Worm (Caenorhabditis elegans) whole organism, L1 larva: Measurements from ENCODE around the gene T25B9.2.

Source experiments
- ama-1 ChIP-seq: fragments of 150-350 bp; optimal IDR thresholded peaks from 2 replicates; lab custom pipeline; 2014
- ceh-63 ChIP-seq: fragments of 200-800 bp; sonication (Bioruptor generic); optimal IDR thresholded peaks from 2 replicates; lab custom pipeline; 2018; ENCODE audit warnings: mild to moderate bottlenecking, missing genetic modification characterization, missing compliant biosample characterization
- elt-3 ChIP-seq, 6 experiments: fragments of 150-350 bp in 1 of 6; sonication (generic microtip); optimal IDR thresholded peaks; 2 replicates each; lab custom pipeline; 2017 to 2018; ENCODE audit warnings: missing biosample characterization in 6 of 6, missing genetic modification characterization in 6 of 6, inconsistent platforms in 1 of 6
- jun-1 ChIP-seq: fragments of 150-350 bp; optimal IDR thresholded peaks from 2 replicates; lab custom pipeline; 2014; ENCODE audit warnings: missing biosample characterization, missing genetic modification reagents, missing genetic modification characterization
- lsy-2 ChIP-seq, 2 experiments: fragments of 150-350 bp; optimal IDR thresholded peaks; 2 replicates each; lab custom pipeline; 2014; ENCODE audit warnings: missing biosample characterization in 2 of 2, missing genetic modification characterization in 2 of 2
- mep-1 ChIP-seq: fragments of 150-350 bp; optimal IDR thresholded peaks from 2 replicates; lab custom pipeline; 2014; ENCODE audit warnings: missing biosample characterization, missing genetic modification characterization
- nhr-12 ChIP-seq: sonication (generic microtip); optimal IDR thresholded peaks from 2 replicates; lab custom pipeline; 2017; ENCODE audit warnings: missing biosample characterization, missing genetic modification characterization
- nhr-237 ChIP-seq: fragments of 150-350 bp; optimal IDR thresholded peaks from 2 replicates; lab custom pipeline; 2014; ENCODE audit warnings: missing biosample characterization, missing genetic modification characterization
- unc-130 ChIP-seq: fragments of 150-350 bp; optimal IDR thresholded peaks from 2 replicates; lab custom pipeline; 2017; ENCODE audit warnings: missing biosample characterization, missing genetic modification characterization, inconsistent platforms
- unc-98 ChIP-seq: fragments of 200-800 bp; sonication (Bioruptor generic); IDR thresholded peaks from 2 replicates; pipeline ENCODE4 v1.3.6; 2022; ENCODE audit warnings: missing genetic modification characterization, missing compliant biosample characterization
- zag-1 ChIP-seq: fragments of 150-350 bp; optimal IDR thresholded peaks from 2 replicates; lab custom pipeline; 2014; ENCODE audit warnings: missing biosample characterization, missing genetic modification characterization
- zip-4 ChIP-seq: fragments of 200-800 bp; sonication (Bioruptor generic); optimal IDR thresholded peaks from 2 replicates; lab custom pipeline; 2018; ENCODE audit warnings: mild to moderate bottlenecking, missing genetic modification characterization, moderate library complexity, missing compliant biosample characterization

DNA sequence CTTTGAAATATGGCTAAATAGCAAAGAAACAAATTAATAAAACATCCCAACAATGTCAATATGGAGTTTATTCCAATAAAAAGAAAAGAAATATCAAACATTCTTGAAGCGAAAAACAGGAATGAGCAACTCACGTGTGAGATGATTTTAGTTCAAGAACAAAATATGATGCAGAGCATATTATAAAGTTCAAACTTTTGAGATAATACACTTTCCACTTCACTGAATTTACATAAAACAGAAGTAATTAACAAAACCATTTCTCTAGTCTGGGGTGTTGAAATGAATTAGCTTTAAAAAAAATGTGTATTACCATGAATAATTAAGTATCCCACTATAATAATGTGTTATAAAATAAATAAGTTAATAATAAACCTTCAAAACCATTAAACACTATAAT, 35.1 kb upstream of the T25B9.2 start, which contains the start of gene srd-7:
- TF ChIP-seq nhr-12 (no peak), zip-4 (no peak), unc-98 (no peak), elt-3 (tag; optimal IDR thresholded peaks at IDR 0.05; lab: Kevin White, UChicago) (no peak), unc-130 (tag; lab: Kevin White, UChicago) (no peak), ceh-63 (GFP tag; lab: Kevin White, UChicago) (no peak), ama-1 (lab: Kevin White, UChicago) (no peak), nhr-237 (tag; lab: Kevin White, UChicago) (no peak), mep-1 (no peak), lsy-2 (tag; optimal IDR thresholded peaks at IDR 0.05; lab: Kevin White, UChicago) (no peak), jun-1 (tag; lab: Kevin White, UChicago) (no peak), zag-1 (tag; lab: Kevin White, UChicago) (no peak)
